Worm (Caenorhabditis elegans) whole organism, L4 larva: Measurements from ENCODE around the gene srg-24.
A peak's percentile ranks its signal among the peaks of the same experiment; 100 is the strongest.
"Not testable (repeated sequence)": the region's sequence is repeated elsewhere in the genome, so short reads cannot be mapped to it uniquely, and the experiment has no call there.

Source experiments
- D1046.2 ChIP-seq: fragments of 200-800 bp; sonication (Bioruptor generic); IDR thresholded peaks from 2 replicates; pipeline ENCODE4 v1.3.6; 2022; ENCODE audit warnings: missing genetic modification characterization, missing compliant biosample characterization
- F10B5.3 ChIP-seq: sonication (generic microtip); optimal IDR thresholded peaks from 2 replicates; lab custom pipeline; 2016; ENCODE audit warnings: mild to moderate bottlenecking, missing genetic modification characterization, missing compliant biosample characterization
- F26F4.8 ChIP-seq: fragments of 200-800 bp; sonication (Bioruptor generic); conservative IDR thresholded peaks from 2 replicates; pipeline ENCODE4 v1.3.6; 2022; ENCODE audit warnings: missing genetic modification characterization, missing compliant biosample characterization
- F37D6.2 ChIP-seq: sonication (generic microtip); optimal IDR thresholded peaks from 2 replicates; lab custom pipeline; 2016; ENCODE audit warnings: mild to moderate bottlenecking, missing genetic modification characterization, missing compliant biosample characterization
- F44E2.7 ChIP-seq: fragments of 200-800 bp; sonication (Bioruptor generic); IDR thresholded peaks from 2 replicates; pipeline ENCODE4 v2.1.2; 2022; ENCODE audit warnings: missing genetic modification characterization, missing compliant biosample characterization
- F49E8.2 ChIP-seq: sonication (generic microtip); optimal IDR thresholded peaks from 2 replicates; lab custom pipeline; 2016; ENCODE audit warnings: missing compliant biosample characterization, mild to moderate bottlenecking, missing genetic modification characterization, borderline replicate concordance
- R02D3.7 ChIP-seq: fragments of 150-350 bp; sonication (generic microtip); optimal IDR thresholded peaks from 3 replicates; lab custom pipeline; 2014; ENCODE audit warnings: missing biosample characterization, missing genetic modification characterization
- T26A8.4 ChIP-seq: fragments of 200-800 bp; sonication (Bioruptor generic); IDR thresholded peaks from 2 replicates; pipeline ENCODE4 v1.3.6; 2022; ENCODE audit warnings: missing genetic modification characterization, missing compliant biosample characterization
- Y5F2A.4 ChIP-seq: fragments of 200-800 bp; sonication (Bioruptor generic); optimal IDR thresholded peaks from 2 replicates; lab custom pipeline; 2018; ENCODE audit warnings: mild to moderate bottlenecking, missing genetic modification characterization, missing compliant biosample characterization
- ZK337.2 ChIP-seq: fragments of 200-800 bp; sonication (Bioruptor generic); IDR thresholded peaks from 2 replicates; pipeline ENCODE4 v1.3.6; 2022; ENCODE audit warnings: missing genetic modification reagents, missing genetic modification characterization, missing compliant biosample characterization
- aly-2 ChIP-seq: sonication (generic microtip); optimal IDR thresholded peaks from 2 replicates; lab custom pipeline; 2018; ENCODE audit warnings: missing biosample characterization, missing genetic modification characterization
- ceh-32 ChIP-seq: sonication (generic microtip); optimal IDR thresholded peaks from 2 replicates; lab custom pipeline; 2016; ENCODE audit warnings: mild to moderate bottlenecking, missing genetic modification characterization, missing compliant biosample characterization; ENCODE audit not compliant: poor library complexity
- ceh-82 ChIP-seq: sonication (generic microtip); optimal IDR thresholded peaks from 2 replicates; lab custom pipeline; 2017; ENCODE audit warnings: missing biosample characterization, missing genetic modification characterization
- cey-2 ChIP-seq: sonication (generic microtip); optimal IDR thresholded peaks from 3 replicates; lab custom pipeline; 2017; ENCODE audit warnings: missing genetic modification characterization, mild to moderate bottlenecking, missing compliant biosample characterization, antibody characterized with exemption, borderline replicate concordance; ENCODE audit not compliant: insufficient read depth
- daf-16 ChIP-seq, 3 experiments: sonication (generic microtip); optimal IDR thresholded peaks; 2 replicates each; lab custom pipeline; 2016 to 2017; ENCODE audit warnings: missing genetic modification characterization in 3 of 3, missing genetic modification reagents in 3 of 3, mild to moderate bottlenecking in 2 of 3, missing compliant biosample characterization in 2 of 3, missing biosample characterization in 1 of 3, moderate library complexity in 1 of 3
- daf-19 ChIP-seq: fragments of 200-800 bp; sonication (Bioruptor generic); conservative IDR thresholded peaks from 2 replicates; pipeline ENCODE4 v1.3.6; 2022; ENCODE audit warnings: missing genetic modification characterization, missing compliant biosample characterization
- duxl-1 ChIP-seq: sonication (generic microtip); optimal IDR thresholded peaks from 2 replicates; lab custom pipeline; 2016; ENCODE audit warnings: mild to moderate bottlenecking, missing genetic modification characterization, moderate library complexity, missing compliant biosample characterization; ENCODE audit not compliant: poor library complexity
- dve-1 ChIP-seq: sonication (generic microtip); optimal IDR thresholded peaks from 2 replicates; lab custom pipeline; 2017; ENCODE audit warnings: antibody characterized with exemption, mild to moderate bottlenecking, missing genetic modification characterization, missing compliant biosample characterization; ENCODE audit not compliant: insufficient read depth
- egl-27 ChIP-seq: sonication (generic microtip); optimal IDR thresholded peaks from 3 replicates; lab custom pipeline; 2017; ENCODE audit warnings: missing biosample characterization, missing genetic modification reagents, missing genetic modification characterization
- fos-1 ChIP-seq: fragments of 150-350 bp; optimal IDR thresholded peaks from 2 replicates; lab custom pipeline; 2014; ENCODE audit warnings: missing biosample characterization, missing genetic modification characterization
- gei-8 ChIP-seq: fragments of 200-800 bp; sonication (Bioruptor generic); optimal IDR thresholded peaks from 2 replicates; lab custom pipeline; 2018; ENCODE audit warnings: mild to moderate bottlenecking, missing genetic modification characterization, missing compliant biosample characterization
- hif-1 ChIP-seq, 2 experiments: sonication (generic microtip); optimal IDR thresholded peaks; 2 replicates each; lab custom pipeline; 2016 to 2017; ENCODE audit warnings: missing compliant biosample characterization in 2 of 2, missing genetic modification characterization in 2 of 2, missing genetic modification reagents in 2 of 2, missing genotype in 2 of 2, mild to moderate bottlenecking in 1 of 2
- hlh-11 ChIP-seq: fragments of 200-800 bp; sonication (Bioruptor generic); optimal IDR thresholded peaks from 2 replicates; lab custom pipeline; 2018; ENCODE audit warnings: mild to moderate bottlenecking, missing genetic modification characterization, missing compliant biosample characterization
- lim-7 ChIP-seq: fragments of 200-800 bp; sonication (Bioruptor generic); IDR thresholded peaks from 2 replicates; pipeline ENCODE4 v1.3.6; 2022; ENCODE audit warnings: missing genetic modification characterization, missing compliant biosample characterization
- lin-1 ChIP-seq: fragments of 200-800 bp; sonication (Bioruptor generic); IDR thresholded peaks from 2 replicates; pipeline ENCODE4 v1.3.6; 2022; ENCODE audit warnings: missing genetic modification reagents, missing genetic modification characterization, missing compliant biosample characterization
- lir-3 ChIP-seq: sonication (generic microtip); optimal IDR thresholded peaks from 2 replicates; lab custom pipeline; 2016; ENCODE audit warnings: mild to moderate bottlenecking, missing genetic modification characterization, missing compliant biosample characterization
- mdt-29 ChIP-seq: fragments of 200-800 bp; sonication (Bioruptor generic); IDR thresholded peaks from 2 replicates; pipeline ENCODE4 v1.3.6; 2022; ENCODE audit warnings: missing genetic modification reagents, missing genetic modification characterization, missing compliant biosample characterization
- mes-2 ChIP-seq: sonication (generic microtip); optimal IDR thresholded peaks from 2 replicates; lab custom pipeline; 2016; ENCODE audit warnings: missing genotype, mild to moderate bottlenecking, missing genetic modification characterization, missing compliant biosample characterization; ENCODE audit not compliant: poor library complexity, severe bottlenecking
- mxl-3 ChIP-seq: fragments of 200-800 bp; sonication (Bioruptor generic); optimal IDR thresholded peaks from 2 replicates; lab custom pipeline; 2018; ENCODE audit warnings: mild to moderate bottlenecking, missing genetic modification characterization, missing compliant biosample characterization
- nhr-102 ChIP-seq: sonication (generic microtip); optimal IDR thresholded peaks from 2 replicates; lab custom pipeline; 2016; ENCODE audit warnings: mild to moderate bottlenecking, missing genetic modification characterization, moderate library complexity, missing compliant biosample characterization
- nhr-28 ChIP-seq: fragments of 150-350 bp; optimal IDR thresholded peaks from 2 replicates; lab custom pipeline; 2014; ENCODE audit warnings: missing biosample characterization, missing genetic modification characterization
- nhr-42 ChIP-seq: fragments of 200-800 bp; sonication (Bioruptor generic); IDR thresholded peaks from 2 replicates; pipeline ENCODE4 v1.3.6; 2022; ENCODE audit warnings: missing genetic modification characterization, missing compliant biosample characterization
- nhr-76 ChIP-seq: fragments of 150-350 bp; optimal IDR thresholded peaks from 2 replicates; lab custom pipeline; 2014; ENCODE audit warnings: missing biosample characterization, missing genetic modification characterization
- pqm-1 ChIP-seq: sonication (generic microtip); optimal IDR thresholded peaks from 2 replicates; lab custom pipeline; 2017; ENCODE audit warnings: missing biosample characterization, missing genetic modification characterization
- saeg-2 ChIP-seq: fragments of 200-800 bp; sonication (Bioruptor generic); IDR thresholded peaks from 2 replicates; pipeline ENCODE4 v1.3.6; 2022; ENCODE audit warnings: missing genetic modification reagents, missing genetic modification characterization, missing compliant biosample characterization
- sdz-12 ChIP-seq: fragments of 200-800 bp; sonication (Bioruptor generic); optimal IDR thresholded peaks from 2 replicates; lab custom pipeline; 2018; ENCODE audit warnings: mild to moderate bottlenecking, missing genetic modification characterization, missing compliant biosample characterization
- skn-1 ChIP-seq: fragments of 150-350 bp; optimal IDR thresholded peaks from 2 replicates; lab custom pipeline; 2014; ENCODE audit warnings: missing biosample characterization, missing genetic modification characterization
- snpc-1.2 ChIP-seq: fragments of 200-800 bp; sonication (Bioruptor generic); IDR thresholded peaks from 2 replicates; pipeline ENCODE4 v1.3.6; 2022; ENCODE audit warnings: missing genetic modification reagents, missing genetic modification characterization, missing compliant biosample characterization
- snpc-4 ChIP-seq: fragments of 150-350 bp; optimal IDR thresholded peaks from 2 replicates; lab custom pipeline; 2014; ENCODE audit warnings: missing biosample characterization, missing genetic modification characterization
- unc-39 ChIP-seq: sonication (generic microtip); optimal IDR thresholded peaks from 2 replicates; lab custom pipeline; 2017; ENCODE audit warnings: missing biosample characterization, missing genetic modification characterization
- unc-62 ChIP-seq, 3 experiments: fragments of 150-350 bp in 1 of 3; sonication (generic microtip); optimal IDR thresholded peaks in 2 of 3; peaks in 1 of 3; 1 replicate in 1 of 3; 2 replicates in 2 of 3; lab custom pipeline; 2014 to 2017; ENCODE audit warnings: missing biosample characterization in 3 of 3, missing genetic modification characterization in 3 of 3, missing genetic modification reagents in 3 of 3, missing genotype in 1 of 3
- vab-7 ChIP-seq: fragments of 200-800 bp; sonication (Bioruptor generic); IDR thresholded peaks from 2 replicates; pipeline ENCODE4 v1.3.6; 2022; ENCODE audit warnings: missing genetic modification reagents, missing genetic modification characterization, missing compliant biosample characterization
- zfp-2 ChIP-seq: sonication (generic microtip); optimal IDR thresholded peaks from 2 replicates; lab custom pipeline; 2016; ENCODE audit warnings: mild to moderate bottlenecking, missing genetic modification characterization, missing compliant biosample characterization
- zfp-3 ChIP-seq: fragments of 200-800 bp; sonication (Bioruptor generic); conservative IDR thresholded peaks from 2 replicates; pipeline ENCODE4 v1.3.6; 2022; ENCODE audit warnings: missing genetic modification reagents, missing genetic modification characterization, missing compliant biosample characterization
- zip-11 ChIP-seq: fragments of 200-800 bp; sonication (Bioruptor generic); IDR thresholded peaks from 2 replicates; pipeline ENCODE4 v1.3.6; 2022; ENCODE audit warnings: missing genetic modification characterization, missing compliant biosample characterization
- ztf-11 ChIP-seq: fragments of 150-350 bp; optimal IDR thresholded peaks from 2 replicates; lab custom pipeline; 2014; ENCODE audit warnings: missing biosample characterization, missing genetic modification characterization

srg-24 gene

DNA sequence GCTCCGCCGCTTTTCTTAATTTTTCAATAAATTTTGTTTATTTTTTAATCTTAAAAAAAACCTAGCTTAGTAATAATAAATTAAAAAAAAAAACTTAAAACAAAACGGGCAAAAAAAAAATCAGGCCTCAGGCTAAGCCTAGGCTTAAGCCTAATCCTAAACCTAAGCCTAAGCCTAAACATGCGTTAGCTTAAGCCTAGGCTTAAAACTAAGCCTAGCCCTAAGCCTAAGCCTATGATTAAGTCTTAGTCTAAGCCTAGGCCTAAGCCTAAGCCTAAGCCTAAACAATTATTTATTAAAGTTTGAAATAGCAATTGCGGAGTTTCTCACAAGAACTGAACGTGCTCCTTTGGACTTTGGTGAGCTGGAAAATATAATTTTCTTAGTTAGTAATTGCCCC, 34.8 kb upstream of the srg-24 start:
- TF ChIP-seq daf-19 (no peak), nhr-102 (no peak), F37D6.2 (no peak), fos-1 (tag; lab: Kevin White, UChicago) (no peak), zfp-2 (tag; lab: Kevin White, UChicago) (no peak), aly-2 (no peak), pqm-1 (tag; lab: Kevin White, UChicago) (no peak), snpc-1.2 (GFP tag; lab: Robert Waterston, UW) (no peak), egl-27 (tag; lab: Kevin White, UChicago) (no peak), mxl-3 (no peak), T26A8.4 (GFP tag; lab: Robert Waterston, UW) (no peak), nhr-76 (no peak), cey-2 (tag; lab: Kevin White, UChicago) (no peak), F10B5.3 (tag; lab: Kevin White, UChicago) (no peak)

DNA sequence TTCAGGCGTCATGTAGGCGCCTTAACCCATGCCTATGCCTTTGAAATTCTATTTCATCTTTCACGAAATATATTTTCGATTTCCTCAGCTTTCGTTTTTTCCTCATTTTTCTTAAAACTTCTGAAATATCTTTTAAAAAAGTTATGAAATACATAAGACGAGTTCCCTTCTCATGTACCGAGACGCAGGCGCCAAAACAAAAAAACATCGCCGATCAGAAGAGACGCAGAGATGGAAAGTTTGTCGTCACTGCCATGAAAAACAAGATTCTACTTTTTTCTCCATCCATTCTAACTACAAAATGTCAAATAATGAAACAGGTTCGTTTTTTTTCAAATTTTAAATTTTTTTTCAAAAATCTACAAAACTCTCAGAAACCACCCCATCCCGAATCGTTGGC, 28.6 kb upstream of the srg-24 start, which contains the start of gene chil-24:
TSS of gene chil-24 (plus strand) at position 156 of the 400 bp plus-strand sequence.
- TF ChIP-seq unc-39 (tag; lab: Kevin White, UChicago), result no peak
- TF ChIP-seq snpc-4 (tag; lab: Kevin White, UChicago), result no peak
- TF ChIP-seq D1046.2 (GFP tag; lab: Robert Waterston, UW), result no peak
- TF ChIP-seq dve-1 (tag; lab: Kevin White, UChicago), result no peak
- no peak for TF ChIP-seq saeg-2 (GFP tag; lab: Robert Waterston, UW)
- no peak for TF ChIP-seq daf-16 (GFP tag; optimal IDR thresholded peaks at IDR 0.05; lab: Kevin White, UChicago)
- peak; percentile 68 for TF ChIP-seq daf-16 (tag; optimal IDR thresholded peaks at IDR 0.05; lab: Kevin White, UChicago)
- TF ChIP-seq Y5F2A.4, result no peak
- TF ChIP-seq duxl-1 (tag; lab: Kevin White, UChicago), result peak; percentile 73
- TF ChIP-seq R02D3.7 (tag; lab: Kevin White, UChicago), result no peak
- TF ChIP-seq nhr-42 (GFP tag; lab: Robert Waterston, UW), result no peak
- TF ChIP-seq mes-2 (tag; lab: Kevin White, UChicago), result peak; percentile 24
- no peak for TF ChIP-seq lim-7
- no peak for TF ChIP-seq T26A8.4 (GFP tag; lab: Robert Waterston, UW)
- no peak for TF ChIP-seq mdt-29 (GFP tag; lab: Robert Waterston, UW)
- no peak for TF ChIP-seq F44E2.7 (GFP tag; lab: Robert Waterston, UW)
- TF ChIP-seq zip-11 (GFP tag; lab: Robert Waterston, UW), result no peak
- no peak for TF ChIP-seq ZK337.2
- TF ChIP-seq hlh-11, result peak; percentile 24
- TF ChIP-seq F26F4.8 (GFP tag; lab: Robert Waterston, UW), result no peak
- no peak for TF ChIP-seq F37D6.2
- peak; percentile 61 for TF ChIP-seq nhr-28 (tag; lab: Kevin White, UChicago)

DNA sequence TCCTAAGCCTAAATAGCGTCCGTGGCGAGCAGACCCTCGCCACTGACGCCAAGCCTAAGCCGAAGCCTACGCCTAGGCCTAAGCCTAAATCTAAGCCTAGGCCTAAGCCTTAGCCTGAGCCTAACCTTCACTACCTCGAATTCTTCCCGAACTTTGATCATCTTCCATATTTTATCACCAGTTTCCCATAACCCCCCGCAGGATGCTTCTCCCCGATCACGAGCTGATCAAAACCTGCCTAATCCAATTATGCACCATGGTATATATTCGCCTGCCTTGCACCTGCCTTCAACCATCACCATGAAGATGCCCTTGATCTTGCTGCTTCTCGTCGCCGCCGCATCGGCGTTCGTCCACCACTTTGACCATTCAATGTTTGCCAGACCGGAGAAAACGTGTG, 26.3 kb upstream of the srg-24 start, which contains the start of gene ins-31:
TSS of gene ins-31 (plus strand) at position 301 of the 400 bp plus-strand sequence.
- not testable (repeated sequence) for TF ChIP-seq gei-8 (GFP tag; lab: Kevin White, UChicago); F49E8.2 (tag; lab: Kevin White, UChicago); lin-1 (GFP tag; lab: Robert Waterston, UW)

DNA sequence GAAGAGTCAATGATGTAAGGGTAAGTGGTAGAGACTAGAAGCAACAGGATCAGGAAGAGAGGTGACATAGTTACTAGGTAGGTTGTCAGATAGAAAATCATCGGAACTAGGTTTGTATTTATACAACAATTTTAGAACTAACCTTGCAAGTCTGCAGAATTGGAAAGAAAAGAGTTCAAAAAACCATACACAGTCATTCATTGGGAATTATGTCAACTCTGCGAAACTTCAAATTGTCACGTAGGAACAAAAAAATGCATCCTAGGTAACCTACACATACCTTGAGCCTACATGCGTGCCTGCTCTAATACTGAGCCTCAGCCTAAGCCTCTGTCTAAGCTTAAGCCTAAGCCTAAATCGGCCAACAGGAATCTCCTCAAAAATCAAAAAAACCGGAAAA, 25.9 kb upstream of the srg-24 start, which contains the start of gene ins-19:
TSS of gene ins-19 (minus strand) at position 101 of the 400 bp plus-strand sequence.
- TF ChIP-seq daf-16 (GFP tag; optimal IDR thresholded peaks at IDR 0.05; lab: Kevin White, UChicago) (no peak), daf-16 (tag; optimal IDR thresholded peaks at IDR 0.05; lab: Kevin White, UChicago) (no peak), ceh-32 (tag; lab: Kevin White, UChicago) (no peak), ceh-82 (tag; lab: Kevin White, UChicago) (no peak), mxl-3 (no peak), ztf-11 (tag; lab: Kevin White, UChicago) (no peak), skn-1 (no peak), vab-7 (no peak), hif-1 (tag; optimal IDR thresholded peaks at IDR 0.05; lab: Kevin White, UChicago) (no peak), sdz-12 (GFP tag; lab: Kevin White, UChicago) (no peak), zfp-3 (GFP tag; lab: Robert Waterston, UW) (no peak), snpc-1.2 (GFP tag; lab: Robert Waterston, UW) (no peak), lir-3 (tag; lab: Kevin White, UChicago) (no peak), unc-62 (GFP tag; optimal IDR thresholded peaks at IDR 0.05 in 1 of 2; lab: Kevin White, UChicago) (no peak), unc-62 (tag; optimal IDR thresholded peaks at IDR 0.05; lab: Kevin White, UChicago) (no peak)
